Fruit fly (Drosophila melanogaster) whole organism, prepupa: ENCODE results near the gene mRpS34.

ENCODE experiments used
- Blimp-1 ChIP-seq: fragments of 200-800 bp; sonication (Bioruptor generic); optimal IDR thresholded peaks from 3 replicates; lab custom pipeline; 2017; ENCODE audit warnings: missing biosample characterization, missing genetic modification characterization, mild to moderate bottlenecking, moderate library complexity, missing genetic modification reagents
- CG10631 ChIP-seq: fragments of 200-800 bp; sonication (Bioruptor generic); optimal IDR thresholded peaks from 2 replicates; lab custom pipeline; 2016; ENCODE audit warnings: missing biosample characterization, missing genetic modification characterization
- CG10669 ChIP-seq: fragments of 200-800 bp; sonication (Bioruptor generic); optimal IDR thresholded peaks from 3 replicates; lab custom pipeline; 2018; ENCODE audit warnings: missing biosample characterization, mild to moderate bottlenecking, missing genetic modification characterization, moderate library complexity
- CG11294 ChIP-seq: fragments of 200-800 bp; sonication (Bioruptor generic); IDR thresholded peaks from 2 replicates; pipeline ENCODE4 v1.3.6; 2022; ENCODE audit warnings: missing biosample characterization, missing genetic modification characterization
- CG11762 ChIP-seq: fragments of 200-800 bp; sonication (Bioruptor generic); optimal IDR thresholded peaks from 3 replicates; lab custom pipeline; 2016; ENCODE audit warnings: missing biosample characterization, missing genetic modification characterization; ENCODE audit not compliant: insufficient read depth
- CG11902 ChIP-seq: fragments of 200-800 bp; sonication (Bioruptor generic); optimal IDR thresholded peaks from 3 replicates; lab custom pipeline; 2016; ENCODE audit warnings: missing biosample characterization, missing genetic modification characterization
- CG15336 ChIP-seq: fragments of 200-800 bp; sonication (Bioruptor generic); IDR thresholded peaks from 2 replicates; pipeline ENCODE4 v1.3.6; 2022; ENCODE audit warnings: missing biosample characterization, missing genetic modification characterization
- CG1621 ChIP-seq: fragments of 200-800 bp; sonication (Bioruptor generic); optimal IDR thresholded peaks from 3 replicates; lab custom pipeline; 2018; ENCODE audit warnings: missing biosample characterization, mild to moderate bottlenecking, missing genetic modification characterization
- CG3032 ChIP-seq: fragments of 200-800 bp; optimal IDR thresholded peaks from 2 replicates; lab custom pipeline; 2019; ENCODE audit warnings: missing biosample characterization, mild to moderate bottlenecking, missing genetic modification characterization, moderate library complexity
- CG31627 ChIP-seq: fragments of 200-800 bp; sonication (Bioruptor generic); optimal IDR thresholded peaks from 3 replicates; lab custom pipeline; 2016; ENCODE audit warnings: missing biosample characterization, missing genetic modification characterization
- CG34406 ChIP-seq: fragments of 200-800 bp; sonication (Bioruptor generic); optimal IDR thresholded peaks from 3 replicates; lab custom pipeline; 2016; ENCODE audit warnings: missing biosample characterization, missing genetic modification characterization
- CG3919 ChIP-seq: fragments of 200-800 bp; sonication (Bioruptor generic); optimal IDR thresholded peaks from 3 replicates; lab custom pipeline; 2016; ENCODE audit warnings: missing biosample characterization, missing genetic modification characterization
- CG4318 ChIP-seq: fragments of 200-800 bp; sonication (Bioruptor generic); optimal IDR thresholded peaks from 3 replicates; lab custom pipeline; 2017; ENCODE audit warnings: missing biosample characterization, mild to moderate bottlenecking, missing genetic modification characterization
- CG6792 ChIP-seq: fragments of 200-800 bp; sonication (Bioruptor generic); optimal IDR thresholded peaks from 3 replicates; lab custom pipeline; 2016; ENCODE audit warnings: missing biosample characterization, missing genetic modification characterization
- CG6854 ChIP-seq: fragments of 200-800 bp; sonication (Bioruptor generic); optimal IDR thresholded peaks from 2 replicates; lab custom pipeline; 2017; ENCODE audit warnings: missing biosample characterization, mild to moderate bottlenecking, missing genetic modification characterization
- CG7368 ChIP-seq: fragments of 200-800 bp; sonication (Bioruptor generic); optimal IDR thresholded peaks from 3 replicates; lab custom pipeline; 2016; ENCODE audit warnings: missing biosample characterization, missing genetic modification characterization
- CG8119 ChIP-seq: fragments of 200-800 bp; sonication (Bioruptor generic); IDR thresholded peaks from 3 replicates; pipeline ENCODE4 v1.3.6; 2022; ENCODE audit warnings: missing biosample characterization, missing genetic modification characterization
- CG8319 ChIP-seq: fragments of 200-800 bp; sonication (Bioruptor generic); optimal IDR thresholded peaks from 3 replicates; lab custom pipeline; 2016; ENCODE audit warnings: missing biosample characterization, missing genetic modification characterization
- Eip75B ChIP-seq: fragments of 200-800 bp; sonication (Bioruptor generic); optimal IDR thresholded peaks from 3 replicates; lab custom pipeline; 2016; ENCODE audit warnings: missing biosample characterization, missing genetic modification characterization
- Eip78C ChIP-seq: fragments of 200-800 bp; sonication (Bioruptor generic); peaks from one replicate; lab custom pipeline; 2016; ENCODE audit warnings: missing biosample characterization, missing genetic modification characterization
- Eip93F ChIP-seq: fragments of 200-800 bp; sonication (Bioruptor generic); optimal IDR thresholded peaks from 2 replicates; lab custom pipeline; 2016; ENCODE audit warnings: missing biosample characterization, mild to moderate bottlenecking, missing genetic modification characterization
- Ets21C ChIP-seq: fragments of 200-800 bp; sonication (Bioruptor generic); optimal IDR thresholded peaks from 3 replicates; lab custom pipeline; 2016; ENCODE audit warnings: missing biosample characterization, missing genetic modification characterization
- Ets96B ChIP-seq: fragments of 200-800 bp; optimal IDR thresholded peaks from 2 replicates; lab custom pipeline; 2019; ENCODE audit warnings: missing biosample characterization, mild to moderate bottlenecking, missing genetic modification characterization, moderate library complexity
- Gug ChIP-seq: fragments of 200-800 bp; sonication (Bioruptor generic); IDR thresholded peaks from 2 replicates; pipeline ENCODE4 v1.3.6; 2022; ENCODE audit warnings: missing biosample characterization, missing genetic modification characterization
- Hr38 ChIP-seq: sonication (Bioruptor generic); optimal IDR thresholded peaks from 2 replicates; lab custom pipeline; 2016; ENCODE audit warnings: missing biosample characterization, missing genetic modification characterization
- Hr39 ChIP-seq: fragments of 200-800 bp; sonication (Bioruptor generic); optimal IDR thresholded peaks from 2 replicates; lab custom pipeline; 2016; ENCODE audit warnings: missing biosample characterization, missing genetic modification characterization
- Hr4 ChIP-seq: fragments of 200-800 bp; sonication (Bioruptor generic); optimal IDR thresholded peaks from 3 replicates; lab custom pipeline; 2016; ENCODE audit warnings: missing biosample characterization, missing genetic modification characterization
- Lpt ChIP-seq: fragments of 200-800 bp; sonication (Bioruptor generic); optimal IDR thresholded peaks from 3 replicates; lab custom pipeline; 2016; ENCODE audit warnings: missing biosample characterization, missing genetic modification characterization
- Met ChIP-seq: fragments of 200-800 bp; sonication (Bioruptor generic); optimal IDR thresholded peaks from 3 replicates; lab custom pipeline; 2016; ENCODE audit warnings: missing biosample characterization, missing genetic modification characterization
- Sox102F ChIP-seq: fragments of 200-800 bp; sonication (Bioruptor generic); optimal IDR thresholded peaks from 2 replicates; lab custom pipeline; 2016; ENCODE audit warnings: missing biosample characterization, mild to moderate bottlenecking, missing genetic modification characterization
- dac ChIP-seq: fragments of 200-800 bp; sonication (Bioruptor generic); optimal IDR thresholded peaks from 2 replicates; lab custom pipeline; 2017; ENCODE audit warnings: missing biosample characterization, mild to moderate bottlenecking, missing genetic modification characterization
- dsx ChIP-seq: fragments of 200-800 bp; optimal IDR thresholded peaks from 3 replicates; lab custom pipeline; 2019; ENCODE audit warnings: missing biosample characterization, mild to moderate bottlenecking, missing genetic modification characterization, moderate library complexity; ENCODE audit not compliant: poor library complexity, severe bottlenecking
- eg ChIP-seq: fragments of 200-800 bp; sonication (Bioruptor generic); IDR thresholded peaks from 3 replicates; pipeline ENCODE4 v1.3.6; 2022; ENCODE audit warnings: missing biosample characterization, missing genetic modification characterization
- esn ChIP-seq: fragments of 200-800 bp; sonication (Bioruptor generic); optimal IDR thresholded peaks from 2 replicates; lab custom pipeline; 2016; ENCODE audit warnings: missing biosample characterization, mild to moderate bottlenecking, missing genetic modification characterization, moderate library complexity
- fd85E ChIP-seq: fragments of 200-800 bp; sonication (Bioruptor generic); optimal IDR thresholded peaks from 3 replicates; lab custom pipeline; 2016; ENCODE audit warnings: missing biosample characterization, missing genetic modification characterization
- fkh ChIP-seq: fragments of 200-800 bp; sonication (Bioruptor generic); optimal IDR thresholded peaks from 3 replicates; lab custom pipeline; 2017; ENCODE audit warnings: missing biosample characterization, mild to moderate bottlenecking, missing genetic modification characterization, moderate library complexity
- lz ChIP-seq: fragments of 200-800 bp; sonication (Bioruptor generic); optimal IDR thresholded peaks from 3 replicates; lab custom pipeline; 2016; ENCODE audit warnings: missing biosample characterization, missing genetic modification characterization
- net ChIP-seq: fragments of 200-800 bp; sonication (Bioruptor generic); optimal IDR thresholded peaks from 3 replicates; lab custom pipeline; 2016; ENCODE audit warnings: missing biosample characterization, missing genetic modification characterization
- pdm3 ChIP-seq: fragments of 200-800 bp; sonication (Bioruptor generic); optimal IDR thresholded peaks from 3 replicates; lab custom pipeline; 2016; ENCODE audit warnings: missing biosample characterization, missing genetic modification characterization
- salr ChIP-seq, 2 experiments: fragments of 200-800 bp; sonication (Bioruptor generic); optimal IDR thresholded peaks; 3 replicates each; lab custom pipeline; 2016 to 2018; ENCODE audit warnings: missing biosample characterization in 2 of 2, missing genetic modification characterization in 2 of 2, mild to moderate bottlenecking in 1 of 2
- spab ChIP-seq: fragments of 200-800 bp; sonication (Bioruptor generic); optimal IDR thresholded peaks from 2 replicates; lab custom pipeline; 2017; ENCODE audit warnings: missing biosample characterization, mild to moderate bottlenecking, missing genetic modification characterization, missing genetic modification reagents
- ss ChIP-seq, 2 experiments: fragments of 200-800 bp; sonication (Bioruptor generic); optimal IDR thresholded peaks; 2 replicates in 1 of 2; 3 replicates in 1 of 2; lab custom pipeline; 2017 to 2018; ENCODE audit warnings: mild to moderate bottlenecking in 2 of 2, missing biosample characterization in 2 of 2, missing genetic modification characterization in 2 of 2, moderate library complexity in 1 of 2

mRpS34 gene

DNA sequence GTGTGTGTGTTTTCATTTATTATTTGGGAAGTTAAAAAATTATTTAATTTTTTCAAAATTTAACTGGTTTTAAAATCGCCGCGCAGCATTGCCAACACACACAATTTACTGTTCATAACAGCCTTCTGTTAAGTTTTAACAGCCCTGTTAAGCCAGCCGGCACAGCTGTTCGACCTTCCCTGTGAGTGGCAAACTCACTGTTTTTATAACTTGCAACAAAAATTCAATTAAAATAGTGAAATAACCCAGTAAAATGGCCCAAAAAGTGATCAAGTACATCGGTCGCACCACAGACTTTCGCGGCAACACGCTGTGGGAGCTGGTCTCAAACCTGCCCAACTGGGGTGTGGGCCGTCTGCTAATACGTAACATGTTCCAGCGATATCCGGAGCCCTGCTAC is at the start of gene mRpS34:
Gene mRpS34 (plus strand): TSS at position 161 of the 400 bp plus-strand sequence.
- TF ChIP-seq net (no peak), Eip78C (no peak), fkh (no peak), CG10669 (no peak), spab (no peak), lz (GFP tag; lab: Kevin White, UChicago) (no peak), CG3032 (no peak), CG4318 (GFP tag; lab: Kevin White, UChicago) (no peak), dac (no peak), fd85E (GFP tag; lab: Kevin White, UChicago) (no peak), CG6792 (GFP tag; lab: Kevin White, UChicago) (no peak), salr (GFP tag; optimal IDR thresholded peaks at IDR 0.05; lab: Kevin White, UChicago) (no peak), Ets96B (tag; lab: Kevin White, UChicago) (no peak), CG34406 (GFP tag; lab: Kevin White, UChicago) (no peak), Hr39 (GFP tag; lab: Kevin White, UChicago) (no peak), Eip93F (GFP tag; lab: Kevin White, UChicago) (no peak)

DNA sequence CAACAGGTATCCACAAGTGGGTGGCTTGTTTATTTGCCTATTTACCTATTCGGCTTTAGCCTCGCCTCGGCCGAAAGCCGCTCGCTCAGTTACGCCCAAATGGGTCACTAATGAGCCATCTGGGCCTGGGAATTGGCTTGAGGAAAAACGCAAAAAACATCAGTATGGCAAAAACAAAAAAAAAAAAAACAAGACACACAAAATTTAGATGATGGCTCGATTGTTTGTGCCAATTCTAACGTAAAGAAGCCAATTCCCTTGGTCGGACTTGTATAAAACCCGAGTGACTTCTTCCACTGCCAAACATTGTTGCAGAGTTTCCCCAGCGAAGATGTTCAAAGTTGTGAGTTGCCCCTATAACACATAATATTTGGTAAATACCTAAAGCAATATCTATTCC is 46.7 kb upstream of the mRpS34 start, which contains the start of gene CG4982:
Gene CG4982 (plus strand): TSS at position 301 of the 400 bp plus-strand sequence.
- no peak for TF ChIP-seq esn
- TF ChIP-seq Sox102F: no peak
- TF ChIP-seq CG10669: no peak
- no peak for TF ChIP-seq CG11902
- TF ChIP-seq Eip75B (GFP tag; lab: Kevin White, UChicago): no peak
- no peak for TF ChIP-seq Met
- TF ChIP-seq CG15336 (GFP tag; lab: Robert Waterston, UW): no peak
- TF ChIP-seq Hr4: no peak
- no peak for TF ChIP-seq fkh
- TF ChIP-seq dsx: no peak
- TF ChIP-seq CG8319: no peak
- TF ChIP-seq Lpt (GFP tag; lab: Kevin White, UChicago): no peak
- no peak for TF ChIP-seq Eip78C
- TF ChIP-seq lz (GFP tag; lab: Kevin White, UChicago): no peak
- no peak for TF ChIP-seq Ets21C (GFP tag; lab: Kevin White, UChicago)
- no peak for TF ChIP-seq CG10631
- TF ChIP-seq eg (GFP tag; lab: Robert Waterston, UW): no peak
- TF ChIP-seq Hr38 (GFP tag; lab: Kevin White, UChicago): no peak
- no peak for TF ChIP-seq ss (GFP tag; optimal IDR thresholded peaks at IDR 0.05; lab: Kevin White, UChicago)

DNA sequence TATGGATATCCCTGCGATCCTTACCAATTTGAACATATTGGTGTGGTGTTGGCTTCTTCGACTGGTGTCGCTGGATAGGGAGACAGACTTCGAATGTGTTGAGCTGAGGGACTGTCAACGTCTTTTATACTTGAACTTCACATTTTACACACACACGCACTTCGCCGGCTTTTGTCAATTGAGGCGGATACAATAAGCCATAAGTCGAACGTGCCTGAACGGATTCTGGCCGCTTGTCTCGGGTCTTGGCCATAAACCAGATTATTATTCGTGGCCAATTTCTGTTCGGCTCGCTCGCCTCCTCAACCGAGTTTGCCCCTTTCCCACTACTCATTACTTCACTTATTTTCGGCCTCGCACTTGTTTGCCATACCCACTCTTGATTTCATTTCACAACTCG is 44.8 kb upstream of the mRpS34 start, which contains the start of gene CG13044:
Gene CG13044 (minus strand): TSS at position 101 of the 400 bp plus-strand sequence.
- TF ChIP-seq Gug (GFP tag; lab: Robert Waterston, UW) (no peak), Blimp-1 (peak; percentile 41), fd85E (GFP tag; lab: Kevin White, UChicago) (no peak), Hr39 (GFP tag; lab: Kevin White, UChicago) (no peak), CG8319 (no peak), CG6854 (GFP tag; lab: Kevin White, UChicago) (no peak)

DNA sequence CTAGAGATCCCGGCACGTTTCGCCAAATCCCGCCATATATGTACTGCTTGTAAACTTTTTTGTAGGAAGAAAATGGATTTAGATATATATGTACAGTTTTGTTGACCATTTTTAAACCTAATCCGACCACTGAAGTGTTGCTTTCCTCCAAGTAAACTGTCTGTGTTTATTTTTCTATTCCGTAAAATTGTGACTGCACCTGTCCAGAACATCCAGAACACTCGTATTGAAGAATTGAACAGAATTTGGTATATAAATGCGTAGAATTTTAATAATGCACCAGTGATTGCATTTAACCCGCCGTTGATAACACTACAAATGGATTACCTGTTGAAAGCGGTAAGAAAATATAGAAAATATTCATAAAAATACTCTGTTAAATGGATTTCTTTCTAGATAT is 43.9 kb upstream of the mRpS34 start, which contains the start of gene CG43249:
Gene CG43249 (plus strand): TSS at position 301 of the 400 bp plus-strand sequence.
- TF ChIP-seq CG7368 (no peak), Met (no peak), dsx (no peak), CG1621 (tag; lab: Kevin White, UChicago) (no peak), net (no peak), CG11762 (GFP tag; lab: Kevin White, UChicago) (no peak), fd85E (GFP tag; lab: Kevin White, UChicago) (no peak), CG8119 (GFP tag; lab: Robert Waterston, UW) (no peak), Eip93F (GFP tag; lab: Kevin White, UChicago) (no peak), CG3919 (no peak), Eip78C (no peak), pdm3 (GFP tag; lab: Kevin White, UChicago) (no peak), CG11294 (GFP tag; lab: Robert Waterston, UW) (no peak), CG15336 (GFP tag; lab: Robert Waterston, UW) (no peak), CG31627 (GFP tag; lab: Kevin White, UChicago) (no peak)
- TF ChIP-seq, all 60 proteins: peak for 0
